Worm (Caenorhabditis elegans) whole organism, young adult: ENCODE measurements around the gene irk-3.

ENCODE experiments used
- B0336.3 ChIP-seq: fragments of 200-800 bp; sonication (Bioruptor generic); IDR thresholded peaks from 2 replicates; pipeline ENCODE4 v1.3.6; 2022; ENCODE audit warnings: missing genetic modification characterization, missing compliant biosample characterization
- F10E7.11 ChIP-seq: sonication (generic microtip); optimal IDR thresholded peaks from 2 replicates; lab custom pipeline; 2017; ENCODE audit warnings: mild to moderate bottlenecking, missing genetic modification characterization, moderate library complexity, missing compliant biosample characterization
- Y79H2A.3 ChIP-seq: fragments of 200-800 bp; sonication (Bioruptor generic); conservative IDR thresholded peaks from 2 replicates; pipeline ENCODE4 v1.3.6; 2022; ENCODE audit warnings: missing genetic modification reagents, missing genetic modification characterization, missing compliant biosample characterization
- ama-1 ChIP-seq, 3 experiments: fragments of 150-350 bp in 1 of 3; sonication (generic microtip) in 2 of 3; optimal IDR thresholded peaks; 2 replicates each; lab custom pipeline; 2014 to 2018; ENCODE audit warnings: missing biosample characterization in 2 of 3, missing genetic modification characterization in 2 of 3, missing genetic modification reagents in 2 of 3
- chd-7 ChIP-seq: sonication (generic microtip); optimal IDR thresholded peaks from 2 replicates; lab custom pipeline; 2016; ENCODE audit warnings: mild to moderate bottlenecking, missing genetic modification characterization, moderate library complexity, missing compliant biosample characterization
- lag-1 ChIP-seq: fragments of 200-800 bp; sonication (Bioruptor generic); IDR thresholded peaks from 2 replicates; pipeline ENCODE4 v1.3.6; 2022; ENCODE audit warnings: missing genetic modification reagents, missing genetic modification characterization, missing compliant biosample characterization
- lin-54 ChIP-seq: fragments of 200-800 bp; sonication (Bioruptor generic); optimal IDR thresholded peaks from 2 replicates; lab custom pipeline; 2018; ENCODE audit warnings: mild to moderate bottlenecking, missing genetic modification characterization, missing compliant biosample characterization
- pha-4 ChIP-seq: fragments of 150-350 bp; sonication (generic microtip); optimal IDR thresholded peaks from 2 replicates; lab custom pipeline; 2014; ENCODE audit warnings: missing biosample characterization, missing genetic modification reagents, missing genetic modification characterization

ce11 chrX:14326578-14326977, 43.6 kb downstream of the irk-3 start:
- no peak for TF ChIP-seq ama-1 (optimal IDR thresholded peaks at IDR 0.05; lab: Kevin White, UChicago)
- TF ChIP-seq ama-1 (GFP tag; optimal IDR thresholded peaks at IDR 0.05; lab: Kevin White, UChicago): no peak
- no peak for TF ChIP-seq Y79H2A.3 (GFP tag; lab: Robert Waterston, UW)
- no peak for TF ChIP-seq lag-1 (GFP tag; lab: Robert Waterston, UW)
- no peak for TF ChIP-seq B0336.3 (GFP tag; lab: Robert Waterston, UW)
- TF ChIP-seq lin-54 (GFP tag; lab: Kevin White, UChicago): no peak
- no peak for TF ChIP-seq pha-4 (tag; lab: Kevin White, UChicago)
- TF ChIP-seq F10E7.11: no peak
- no peak for TF ChIP-seq chd-7 (tag; lab: Kevin White, UChicago)
